Fruit fly (Drosophila melanogaster): ENCODE measurements around the gene CG13639.

CG13639 gene

DNA sequence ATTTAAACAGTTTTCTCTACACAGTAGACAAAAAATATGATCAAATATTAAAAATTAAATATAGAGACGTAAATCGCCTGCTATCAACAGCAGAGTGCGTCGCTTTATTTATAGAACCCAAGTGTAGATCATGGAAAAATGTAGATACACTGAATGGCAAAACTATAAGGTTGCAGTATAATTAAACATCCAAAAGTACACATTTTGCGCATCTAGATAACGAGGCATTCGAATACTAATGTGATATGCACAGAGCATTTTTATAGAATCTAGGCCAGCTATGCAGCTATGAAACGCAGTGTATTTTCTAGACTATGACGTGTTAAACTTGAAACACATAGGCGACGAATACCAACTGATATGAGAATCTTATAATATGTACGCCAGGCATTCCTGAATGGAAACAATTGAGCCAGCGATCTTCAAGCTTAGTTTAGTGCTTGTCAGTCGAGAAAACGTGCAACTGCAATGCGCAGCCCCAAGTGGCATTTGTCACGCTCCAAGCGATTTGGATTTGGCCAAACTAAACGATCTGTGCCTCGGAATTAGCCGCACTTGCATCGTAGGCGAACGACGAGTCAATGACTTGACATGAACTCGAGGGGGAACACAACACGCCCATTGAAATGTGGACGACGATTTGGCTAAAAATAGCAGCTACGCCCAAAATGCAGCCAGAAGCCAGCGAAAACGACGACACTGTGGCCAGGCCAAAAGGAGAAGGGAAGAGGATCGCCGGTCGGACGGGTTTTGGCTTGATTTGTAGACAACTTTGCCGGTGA is 49.1 kb downstream of the CG13639 start:
- TF ChIP-seq CG17801 (GFP tag; optimal IDR thresholded peaks at IDR 0.05; ENCODE audit: partially characterized antibody), result peak; percentile 73
